Fruit fly (Drosophila melanogaster): ENCODE data around the gene Epg5.
A peak's percentile ranks its signal among the peaks of the same experiment; 100 is the strongest.

The Epg5 gene

DNA sequence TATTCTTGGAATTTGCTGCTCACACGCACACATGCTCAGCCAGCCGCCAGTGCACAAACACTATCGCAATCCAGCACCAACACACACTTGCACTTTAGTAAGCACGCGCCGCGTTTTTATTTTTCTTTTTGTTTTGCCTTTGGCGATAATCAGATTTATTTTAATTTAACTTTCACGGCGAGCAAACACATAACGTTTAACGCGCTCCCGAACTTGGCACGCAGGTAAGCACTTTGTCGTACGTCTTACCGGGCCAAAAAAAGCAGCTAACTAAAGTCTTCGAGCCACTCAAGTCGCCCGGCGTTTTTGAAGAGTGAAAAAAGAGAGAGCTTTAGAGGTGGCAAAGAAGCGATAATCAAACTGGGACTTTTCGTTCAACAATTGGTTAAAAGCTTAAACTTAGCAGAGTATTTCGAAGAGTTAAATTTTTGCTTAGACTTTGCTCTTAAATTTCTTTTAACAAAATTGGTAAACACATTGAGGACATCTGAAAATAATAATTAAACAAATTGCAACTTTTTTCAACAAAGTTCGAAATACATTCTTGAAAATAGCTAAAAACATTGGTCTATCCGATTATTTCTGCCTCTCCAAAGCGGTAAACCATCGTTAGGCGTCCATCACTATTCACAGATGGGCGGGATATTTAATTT is 15.3 kb downstream of the Epg5 start, which contains the start of gene Mekk1:
TSS of gene Mekk1 (minus strand) at position 325 of the 653 bp plus-strand sequence.
- peak; percentile 35 for TF ChIP-seq CG17801 (GFP tag; optimal IDR thresholded peaks at IDR 0.05; ENCODE audit: partially characterized antibody)

- TF ChIP-seq CG17801 (GFP tag; optimal IDR thresholded peaks at IDR 0.05; ENCODE audit: partially characterized antibody) = peak; percentile 71
Measured at dm6 chr3R:18742358-18743269, 16.1 kb downstream of the Epg5 start.

DNA sequence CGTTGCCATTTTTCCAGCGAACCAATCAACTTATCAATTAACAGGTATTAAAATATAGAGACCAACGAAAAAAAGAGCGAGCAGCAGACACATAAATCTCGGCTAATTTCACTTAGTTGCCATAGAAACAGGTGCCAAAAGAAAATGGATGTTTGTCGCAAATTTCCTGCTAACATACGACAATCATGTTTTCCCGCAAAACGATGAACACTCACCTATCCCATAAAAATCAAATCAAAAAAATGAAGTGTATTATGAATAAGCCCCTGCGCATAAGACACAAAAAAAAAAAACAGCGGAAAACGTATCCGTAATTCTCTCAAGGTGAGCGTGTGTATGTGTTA is 16.9 kb downstream of the Epg5 start:
- no peak for TF ChIP-seq CG17801 (GFP tag; optimal IDR thresholded peaks at IDR 0.05; ENCODE audit: partially characterized antibody)

- TF ChIP-seq CG17801 (GFP tag; optimal IDR thresholded peaks at IDR 0.05; ENCODE audit: partially characterized antibody) = peak; percentile 89
Measured at dm6 chr3R:18741027-18741843, 17.4 kb downstream of the Epg5 start.

DNA sequence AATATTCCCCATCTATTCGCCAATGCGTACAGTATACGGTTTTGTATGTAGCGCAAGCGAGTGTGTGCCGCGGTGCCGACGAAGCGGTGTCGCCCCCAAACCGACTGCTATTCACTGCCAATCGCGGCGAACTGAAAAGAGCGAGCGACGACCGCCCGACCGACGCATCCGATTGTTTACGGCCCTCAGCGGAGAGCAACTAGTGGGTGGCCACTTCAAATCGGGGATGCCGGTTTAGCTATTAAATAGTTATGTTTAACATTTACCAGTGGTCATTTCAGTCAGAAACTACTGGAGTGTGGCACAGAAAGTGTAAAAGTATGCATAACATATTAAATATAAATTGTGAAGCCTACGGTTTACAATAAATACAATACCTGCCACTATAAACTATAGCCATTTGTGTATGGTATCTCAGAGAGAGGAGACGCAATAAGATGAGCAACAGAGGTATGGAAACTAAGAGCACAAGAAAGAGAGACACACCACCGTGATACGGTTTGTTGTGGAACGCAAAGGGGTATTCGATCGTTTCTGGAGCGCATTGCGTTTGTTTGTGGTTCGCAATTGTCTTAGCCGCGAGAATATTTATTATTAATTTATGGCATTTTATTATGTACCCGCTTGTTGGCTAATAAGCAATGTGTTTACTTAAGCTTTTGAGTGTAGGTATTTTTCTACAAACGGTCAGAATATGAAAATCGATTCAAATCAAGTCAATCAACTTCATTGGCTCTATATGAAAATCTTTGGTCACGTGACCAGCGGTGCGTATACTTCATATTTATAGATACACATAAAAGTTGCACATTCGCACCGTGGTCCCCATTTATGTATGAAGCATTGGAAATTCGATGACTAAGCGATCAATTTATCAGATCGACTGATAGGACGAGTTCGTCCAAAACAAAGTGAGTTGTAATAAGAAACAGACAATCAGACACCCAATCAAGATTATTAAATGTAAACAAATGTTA is 18.4 kb downstream of the Epg5 start:
- TF ChIP-seq CG17801 (GFP tag; optimal IDR thresholded peaks at IDR 0.05; ENCODE audit: partially characterized antibody) = no peak

DNA sequence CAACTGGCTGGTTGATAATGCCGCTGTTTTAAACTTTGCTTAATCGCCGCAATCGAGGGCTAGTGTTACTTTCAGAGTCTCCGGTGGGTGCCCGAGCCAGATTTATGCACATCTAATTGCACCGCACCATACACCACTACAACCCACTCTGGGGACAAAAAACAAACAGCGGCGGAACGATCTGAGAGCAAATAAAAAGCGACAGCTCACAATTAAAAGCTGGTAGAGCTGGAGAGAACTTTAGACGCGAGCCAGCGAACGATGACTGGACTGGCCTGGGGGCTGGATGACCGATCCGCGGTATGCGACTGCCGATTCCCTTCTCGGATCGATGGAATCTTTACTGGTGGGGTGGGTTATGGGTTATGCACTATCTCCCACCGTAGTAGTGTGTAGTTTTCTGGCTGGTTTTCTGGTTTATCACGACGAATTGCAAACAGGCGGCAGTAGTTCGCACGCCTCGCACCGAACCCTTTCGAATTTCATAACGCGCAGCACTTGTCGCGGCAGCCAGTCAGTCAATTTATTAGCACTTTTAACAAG is 19.2 kb downstream of the Epg5 start:
- no peak for TF ChIP-seq CG17801 (GFP tag; optimal IDR thresholded peaks at IDR 0.05; ENCODE audit: partially characterized antibody)

DNA sequence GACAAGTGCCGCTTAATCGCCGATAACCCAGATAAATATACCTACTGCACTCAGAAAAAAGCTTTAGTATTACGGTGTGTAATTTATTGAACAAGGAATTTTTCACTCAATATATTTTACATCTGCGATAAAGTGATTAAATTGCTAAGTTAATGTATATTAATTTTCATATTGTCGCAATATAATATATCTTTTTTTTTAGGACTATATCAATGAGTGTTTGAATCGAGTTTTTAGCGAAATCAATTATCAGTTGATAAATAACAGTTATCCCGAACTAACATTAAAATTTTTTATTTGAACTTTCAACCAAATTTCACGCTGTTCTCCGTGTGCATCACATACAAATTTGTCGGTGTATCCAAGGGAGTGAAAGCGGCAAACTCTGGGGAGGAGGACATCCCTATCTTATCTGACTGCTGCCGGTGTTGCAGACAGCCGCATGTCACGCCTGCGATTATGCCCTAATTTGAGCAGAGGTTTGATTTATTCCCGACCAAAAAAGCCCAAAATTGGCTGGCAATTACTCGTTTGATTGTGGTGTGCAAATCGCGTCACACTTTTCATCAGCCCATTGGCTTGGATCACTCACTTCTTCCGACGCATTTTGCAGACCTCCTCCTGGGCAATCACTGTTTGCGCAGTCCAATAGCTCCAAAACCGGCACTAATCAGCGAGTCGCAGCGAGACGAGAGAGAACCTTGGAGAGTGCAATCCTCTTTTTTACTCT is 19.8 kb downstream of the Epg5 start:
- TF ChIP-seq CG17801 (GFP tag; optimal IDR thresholded peaks at IDR 0.05; ENCODE audit: partially characterized antibody) = no peak

- no peak for TF ChIP-seq CG17801 (GFP tag; optimal IDR thresholded peaks at IDR 0.05; ENCODE audit: partially characterized antibody)
Measured at dm6 chr3R:18738086-18738485, 20.6 kb downstream of the Epg5 start.

dm6 chr3R:18733580-18733979 is 25.1 kb downstream of the Epg5 start:
- no peak for TF ChIP-seq CG17801 (GFP tag; optimal IDR thresholded peaks at IDR 0.05; ENCODE audit: partially characterized antibody)

DNA sequence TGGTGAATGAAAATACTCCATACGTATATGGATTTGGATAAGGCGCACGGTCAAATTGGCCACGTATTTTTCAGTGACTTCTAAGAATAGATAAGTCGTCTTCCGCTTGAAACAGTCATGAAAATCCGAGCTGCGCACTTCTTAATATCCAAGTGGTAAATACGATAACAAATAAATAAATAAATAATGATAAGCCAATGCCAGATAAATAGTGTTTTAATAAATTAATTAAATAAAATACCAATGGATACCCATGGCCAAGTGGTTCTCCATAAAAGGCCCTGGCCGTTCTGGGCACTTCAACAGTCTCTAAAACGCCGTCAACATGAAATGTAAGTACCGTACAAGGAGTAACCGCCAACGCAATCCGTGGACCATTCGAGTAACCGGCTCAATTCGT is 26.3 kb downstream of the Epg5 start, which contains the start of gene CG14302:
TSS of gene CG14302 (plus strand) at position 301 of the 400 bp plus-strand sequence.
- no peak for TF ChIP-seq CG17801 (GFP tag; optimal IDR thresholded peaks at IDR 0.05; ENCODE audit: partially characterized antibody)

- no peak for TF ChIP-seq CG17801 (GFP tag; optimal IDR thresholded peaks at IDR 0.05; ENCODE audit: partially characterized antibody)
Measured at dm6 chr3R:18731241-18731640, 27.4 kb downstream of the Epg5 start.

DNA sequence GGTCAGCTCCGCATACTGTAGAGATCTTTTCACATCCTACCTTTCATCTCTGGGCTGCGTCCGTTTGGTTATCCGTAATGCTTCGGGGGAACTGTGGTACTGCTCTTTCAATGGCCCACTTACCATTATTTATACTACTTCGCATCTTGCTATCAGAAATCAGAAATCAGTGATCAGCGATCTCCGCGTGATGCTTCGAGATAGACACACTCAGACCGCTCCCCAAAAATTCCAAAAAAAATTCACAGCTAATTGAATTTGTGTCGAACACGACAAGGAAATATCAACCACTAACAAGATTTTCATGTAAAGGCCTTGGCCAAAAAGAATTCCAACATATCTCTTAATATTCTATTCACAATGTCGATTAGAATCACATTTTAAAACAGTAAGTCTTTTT is 30.3 kb downstream of the Epg5 start, which contains the start of gene CG7715:
TSS of gene CG7715 (minus strand) at position 101 of the 400 bp plus-strand sequence.
- TF ChIP-seq CG17801 (GFP tag; optimal IDR thresholded peaks at IDR 0.05; ENCODE audit: partially characterized antibody) = no peak

DNA sequence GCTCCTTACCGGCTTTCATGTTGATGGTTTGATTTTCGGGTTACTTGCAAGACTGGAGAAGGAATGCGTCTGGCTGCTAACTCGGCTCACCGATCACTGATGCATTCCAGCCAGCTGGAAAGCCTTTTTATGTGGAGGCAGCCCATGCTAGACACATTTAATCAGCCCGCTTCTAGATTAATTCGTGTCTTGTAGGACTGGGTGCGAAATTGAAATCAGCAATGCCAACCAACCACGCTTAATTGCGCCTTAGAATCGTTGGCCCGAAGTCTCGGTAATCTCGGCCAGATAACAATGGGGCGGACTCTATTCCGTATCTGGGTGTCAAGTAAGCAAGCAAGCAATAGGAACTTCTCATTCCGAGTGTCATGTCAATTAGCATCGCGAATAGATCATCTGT is 32.3 kb downstream of the Epg5 start, which contains the start of gene CG7714:
TSS of gene CG7714 (minus strand) at position 101 of the 400 bp plus-strand sequence.
- no peak for TF ChIP-seq CG17801 (GFP tag; optimal IDR thresholded peaks at IDR 0.05; ENCODE audit: partially characterized antibody)
